Worm (Caenorhabditis elegans): ENCODE results near the gene tbck-1.
A peak's percentile ranks its signal among the peaks of the same experiment; 100 is the strongest.

Gene tbck-1

DNA sequence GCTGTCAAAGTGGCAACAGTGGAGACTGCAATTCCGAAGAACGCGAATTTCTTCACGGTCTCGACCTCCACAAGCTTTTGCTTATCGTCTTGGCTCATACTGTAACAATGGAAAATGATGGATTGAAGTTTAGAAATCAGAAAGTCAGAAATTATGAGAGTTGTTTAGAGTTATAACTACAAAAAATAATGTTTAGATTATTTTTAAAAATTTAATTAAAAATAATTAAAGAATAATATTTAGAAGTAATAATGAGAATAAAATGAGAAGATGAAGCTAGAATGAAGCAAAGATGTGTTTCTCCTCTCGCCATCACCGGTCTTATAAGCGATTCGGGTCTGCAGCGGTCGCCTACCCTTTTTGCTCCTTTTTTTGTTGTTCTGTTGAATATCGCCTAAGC lies 44.7 kb downstream of the tbck-1 start, which contains the start of gene col-73:
TSS of gene col-73 (minus strand) at position 101 of the 400 bp plus-strand sequence.
- TF ChIP-seq lsy-2 (tag; optimal IDR thresholded peaks at IDR 0.05) (no peak), jun-1 (tag; optimal IDR thresholded peaks at IDR 0.05) (no peak), rbr-2 (tag; optimal IDR thresholded peaks at IDR 0.05) (no peak), T20F7.1 (GFP tag; optimal IDR thresholded peaks at IDR 0.05) (no peak), hlh-30 (tag; optimal IDR thresholded peaks at IDR 0.05; ENCODE audit: insufficient read depth) (no peak), ceh-20 (GFP tag; IDR thresholded peaks at IDR 0.05) (no peak), spr-3 (GFP tag; optimal IDR thresholded peaks at IDR 0.05) (no peak), daf-16 (GFP tag; optimal IDR thresholded peaks at IDR 0.05) (no peak), daf-16 (tag; optimal IDR thresholded peaks at IDR 0.05) (no peak), ceh-62 (tag; optimal IDR thresholded peaks at IDR 0.05) (no peak), unc-130 (GFP tag; optimal IDR thresholded peaks at IDR 0.05) (no peak)

DNA sequence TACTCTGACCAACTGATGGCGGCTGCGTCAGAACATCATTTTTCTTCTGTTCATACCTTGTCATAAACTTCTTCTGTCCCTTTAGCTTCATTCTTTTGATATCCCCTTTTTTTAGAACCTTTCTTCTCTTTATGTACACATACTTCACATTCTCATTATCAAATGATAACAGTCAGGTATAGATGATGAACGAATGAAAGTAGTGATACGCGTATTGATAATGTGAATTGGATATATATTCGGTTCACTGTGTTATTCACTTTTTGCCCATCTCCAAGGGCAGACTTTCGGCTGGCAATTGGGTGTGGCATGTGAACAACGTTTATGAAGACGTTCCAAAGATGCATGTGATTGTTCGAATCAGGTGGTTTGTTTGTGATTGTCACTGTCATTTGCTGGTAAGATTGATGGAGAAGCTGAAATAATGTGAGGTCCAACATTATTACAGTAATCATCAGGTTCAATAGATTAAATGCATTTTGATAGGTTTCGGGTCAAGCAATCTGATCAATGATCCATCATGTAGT lies 46.0 kb downstream of the tbck-1 start, which contains the start of gene F11G11.15:
TSS of gene F11G11.15 (plus strand) at position 511 of the 527 bp plus-strand sequence.
- TF ChIP-seq aha-1 (tag): peak; percentile 96
- TF ChIP-seq ztf-11 (tag; optimal IDR thresholded peaks at IDR 0.05): no peak
- TF ChIP-seq mdl-1 (tag; optimal IDR thresholded peaks at IDR 0.05): peak in 1 of 2 experiments; percentile 31
- TF ChIP-seq hlh-11 (tag; optimal IDR thresholded peaks at IDR 0.05): peak; percentile 45
- TF ChIP-seq nhr-76 (tag; optimal IDR thresholded peaks at IDR 0.05): no peak
- peak; percentile 66 for TF ChIP-seq hlh-30 (tag; optimal IDR thresholded peaks at IDR 0.05; ENCODE audit: insufficient read depth)
- TF ChIP-seq nhr-28 (tag; optimal IDR thresholded peaks at IDR 0.05): peak; percentile 33
- TF ChIP-seq nhr-48 (tag; optimal IDR thresholded peaks at IDR 0.05): peak; percentile 68
- TF ChIP-seq F37D6.2 (tag; optimal IDR thresholded peaks at IDR 0.05): no peak
- no peak for TF ChIP-seq dmd-8 (GFP tag; IDR thresholded peaks at IDR 0.05)
- TF ChIP-seq mxl-3 (GFP tag; optimal IDR thresholded peaks at IDR 0.05): peak; percentile 81

DNA sequence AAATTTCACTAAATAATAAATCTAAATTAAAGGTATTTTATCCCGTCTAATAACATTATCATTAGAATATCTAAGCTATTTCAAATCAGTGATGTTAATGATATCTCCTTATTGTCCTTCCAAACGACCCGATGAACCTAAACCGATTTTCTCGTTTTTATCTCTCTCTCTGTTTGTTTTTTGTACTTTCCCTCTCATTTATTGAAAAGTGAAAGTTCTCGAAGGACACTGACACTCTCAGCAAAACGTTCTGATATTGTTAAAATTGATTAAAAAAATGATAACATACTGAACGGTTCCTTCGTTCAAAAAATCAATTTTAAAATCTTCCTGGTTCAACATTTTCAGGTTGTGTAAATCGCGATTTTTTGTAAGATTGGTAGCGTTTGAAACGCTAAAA lies 47.7 kb downstream of the tbck-1 start, which contains the start of gene F11G11.13:
TSS of gene F11G11.13 (minus strand) at position 89 of the 400 bp plus-strand sequence.
- TF ChIP-seq arid-1 (GFP tag; conservative IDR thresholded peaks at IDR 0.05) (no peak), fkh-10 (GFP tag; optimal IDR thresholded peaks at IDR 0.05) (no peak), pha-4 (GFP tag; IDR thresholded peaks at IDR 0.05) (no peak), pha-4 (tag; optimal IDR thresholded peaks at IDR 0.05) (no peak), vab-7 (GFP tag; IDR thresholded peaks at IDR 0.05) (no peak), F37D6.2 (tag; optimal IDR thresholded peaks at IDR 0.05) (no peak), mxl-3 (GFP tag; optimal IDR thresholded peaks at IDR 0.05) (no peak), lin-39 (tag; optimal IDR thresholded peaks at IDR 0.05) (no peak), Y5F2A.4 (GFP tag; optimal IDR thresholded peaks at IDR 0.05) (no peak), lsy-2 (tag; optimal IDR thresholded peaks at IDR 0.05) (no peak), nhr-237 (tag; optimal IDR thresholded peaks at IDR 0.05) (no peak), Y105C5A.15 (GFP tag; IDR thresholded peaks at IDR 0.05) (no peak), ztf-7 (tag; optimal IDR thresholded peaks at IDR 0.05) (no peak), ceh-82 (tag; optimal IDR thresholded peaks at IDR 0.05) (no peak), ceh-44 (GFP tag; IDR thresholded peaks at IDR 0.05) (no peak), ceh-28 (tag; optimal IDR thresholded peaks at IDR 0.05) (no peak), spr-1 (tag; optimal IDR thresholded peaks at IDR 0.05) (no peak), ZK337.2 (GFP tag; IDR thresholded peaks at IDR 0.05) (no peak), dpl-1 (GFP tag; optimal IDR thresholded peaks at IDR 0.05) (no peak), T26A8.4 (GFP tag; IDR thresholded peaks at IDR 0.05) (no peak), F44E2.7 (GFP tag; IDR thresholded peaks at IDR 0.05) (no peak)

All from whole organism, L4 larva.